Worm (Caenorhabditis elegans) whole organism, L1 larva: ENCODE results near the gene F56D2.2.

ENCODE experiments used
- blmp-1 ChIP-seq: fragments of 150-350 bp; optimal IDR thresholded peaks from 2 replicates; lab custom pipeline; 2014; ENCODE audit warnings: missing biosample characterization, missing genetic modification characterization
- fos-1 ChIP-seq: fragments of 150-350 bp; optimal IDR thresholded peaks from 2 replicates; lab custom pipeline; 2014; ENCODE audit warnings: missing biosample characterization, missing genetic modification characterization
- pqm-1 ChIP-seq: sonication (generic microtip); optimal IDR thresholded peaks from 3 replicates; lab custom pipeline; 2017; ENCODE audit warnings: missing biosample characterization, missing genetic modification characterization
- snpc-4 ChIP-seq: fragments of 150-350 bp; optimal IDR thresholded peaks from 2 replicates; lab custom pipeline; 2014; ENCODE audit warnings: missing biosample characterization, missing genetic modification characterization
- zip-4 ChIP-seq: fragments of 200-800 bp; sonication (Bioruptor generic); optimal IDR thresholded peaks from 2 replicates; lab custom pipeline; 2018; ENCODE audit warnings: mild to moderate bottlenecking, missing genetic modification characterization, moderate library complexity, missing compliant biosample characterization

ce11 chrIII:5588746-5589145, 1.7 kb downstream of the F56D2.2 start:
- TF ChIP-seq fos-1 (tag; lab: Kevin White, UChicago): no peak
- no peak for TF ChIP-seq blmp-1
- TF ChIP-seq zip-4 (GFP tag; lab: Kevin White, UChicago): no peak
- TF ChIP-seq pqm-1 (tag; lab: Kevin White, UChicago): no peak
- TF ChIP-seq snpc-4 (tag; lab: Kevin White, UChicago): no peak
